Comparison of ENCODE assay signal across 2 fruit fly cellular contexts in the genomic region with DNA sequence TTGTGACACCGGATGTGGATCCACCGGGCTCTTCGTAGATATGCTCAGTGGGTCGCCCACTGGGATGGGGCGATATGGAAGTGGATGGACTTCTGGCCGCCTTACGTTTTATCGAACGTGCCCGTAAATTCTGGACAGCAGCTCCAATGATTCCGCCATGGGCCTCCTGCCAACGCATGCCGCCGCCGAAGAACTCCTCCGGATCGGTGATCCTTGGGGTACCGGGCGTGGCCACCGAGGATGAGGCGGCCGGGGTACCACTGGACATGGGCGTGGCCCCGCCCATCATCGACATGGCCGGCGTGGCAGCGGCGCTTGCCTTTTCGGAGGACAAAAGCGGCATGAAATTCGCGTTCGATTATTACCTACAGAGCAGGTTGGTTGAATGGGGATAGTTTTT.
TF ChIP-seq lines count a peak whose summit lies in the region.

No protein-coding gene starts in this region.

- TF ChIP-seq CTCF in whole organism, embryonic (GFP tag; optimal IDR thresholded peaks at IDR 0.05; lab: Kevin White, UChicago) = no peak

TF ChIP-seq in whole organism, embryonic, 481 proteins besides CTCF, POLR2A, EP300 and RAD21:
- TF ChIP-seq Ets65A (GFP tag; lab: Kevin White, UChicago) = peak; percentile 7
- peak; percentile 56 for TF ChIP-seq Hr39 (optimal IDR thresholded peaks at IDR 0.05; lab: Kevin White, UChicago)
- no peak for TF ChIP-seq H15 (GFP tag; IDR thresholded peaks at IDR 0.05; lab: Robert Waterston, UW)
- TF ChIP-seq Hey (tag; optimal IDR thresholded peaks at IDR 0.05; lab: Kevin White, UChicago) = no peak
- TF ChIP-seq E2f1 (GFP tag; IDR thresholded peaks at IDR 0.05; lab: Robert Waterston, UW) = no peak

TF ChIP-seq in whole organism, wandering third instar larva, 38 proteins besides CTCF, POLR2A, EP300 and RAD21:
- peak; percentile 79 for TF ChIP-seq Dfd (GFP tag; optimal IDR thresholded peaks at IDR 0.05; lab: Kevin White, UChicago)
- TF ChIP-seq HLH106 (tag; optimal IDR thresholded peaks at IDR 0.05; lab: Kevin White, UChicago) = no peak

Comparison
In these comparisons a context has a peak if more than half of its experiments do, and no peak if none do; other contexts are left out.
1. Of the 10 proteins assayed by ChIP-seq in both whole organism, embryonic and whole organism, wandering third instar larva: peak only in whole organism, embryonic: none; only in whole organism, wandering third instar larva: Dfd; in both: none; in neither: 9.